Worm (Caenorhabditis elegans) whole organism, L1 larva: ENCODE results near the gene trr-1.

Source experiments
- C16A3.4 ChIP-seq: fragments of 150-350 bp; optimal IDR thresholded peaks from 2 replicates; lab custom pipeline; 2014; ENCODE audit warnings: missing biosample characterization, missing genetic modification characterization
- C34B4.2 ChIP-seq: sonication (generic microtip); optimal IDR thresholded peaks from 2 replicates; lab custom pipeline; 2017; ENCODE audit warnings: mild to moderate bottlenecking, missing genetic modification characterization, missing compliant biosample characterization
- F16B12.6 ChIP-seq: fragments of 150-350 bp; optimal IDR thresholded peaks from 2 replicates; lab custom pipeline; 2014; ENCODE audit warnings: missing biosample characterization, missing genetic modification characterization
- aha-1 ChIP-seq: fragments of 150-350 bp; optimal IDR thresholded peaks from 2 replicates; lab custom pipeline; 2014; ENCODE audit warnings: missing biosample characterization, missing genetic modification characterization
- alr-1 ChIP-seq: fragments of 200-800 bp; sonication (Bioruptor generic); optimal IDR thresholded peaks from 2 replicates; lab custom pipeline; 2018; ENCODE audit warnings: borderline replicate concordance, mild to moderate bottlenecking, missing genetic modification characterization, missing compliant biosample characterization
- aly-2 ChIP-seq: fragments of 150-350 bp; optimal IDR thresholded peaks from 2 replicates; lab custom pipeline; 2014; ENCODE audit warnings: missing biosample characterization, missing genetic modification characterization
- ama-1 ChIP-seq: fragments of 150-350 bp; optimal IDR thresholded peaks from 2 replicates; lab custom pipeline; 2014
- blmp-1 ChIP-seq: fragments of 150-350 bp; optimal IDR thresholded peaks from 2 replicates; lab custom pipeline; 2014; ENCODE audit warnings: missing biosample characterization, missing genetic modification characterization
- ceh-82 ChIP-seq, 3 experiments: fragments of 150-350 bp in 1 of 3; sonication (generic microtip) in 2 of 3; optimal IDR thresholded peaks; 2 replicates each; lab custom pipeline; 2014 to 2017; ENCODE audit warnings: missing biosample characterization in 3 of 3, missing genetic modification characterization in 3 of 3
- ceh-88 ChIP-seq: fragments of 200-800 bp; sonication (Bioruptor generic); IDR thresholded peaks from 2 replicates; pipeline ENCODE4 v1.3.6; 2022; ENCODE audit warnings: missing genetic modification characterization, missing compliant biosample characterization
- ceh-90 ChIP-seq: sonication (generic microtip); optimal IDR thresholded peaks from 2 replicates; lab custom pipeline; 2016; ENCODE audit warnings: missing genetic modification characterization, missing compliant biosample characterization
- ces-1 ChIP-seq: fragments of 150-350 bp; optimal IDR thresholded peaks from 2 replicates; lab custom pipeline; 2014; ENCODE audit warnings: missing biosample characterization, missing genetic modification reagents, missing genetic modification characterization
- dsc-1 ChIP-seq: sonication (generic microtip); optimal IDR thresholded peaks from 2 replicates; lab custom pipeline; 2016; ENCODE audit warnings: mild to moderate bottlenecking, missing genetic modification characterization, missing compliant biosample characterization
- efl-1 ChIP-seq, 4 experiments: fragments of 150-350 bp; optimal IDR thresholded peaks in 3 of 4; peaks in 1 of 4; 1 replicate in 1 of 4; 2 replicates in 3 of 4; lab custom pipeline; 2014; ENCODE audit warnings: missing biosample characterization in 2 of 4, missing genetic modification characterization in 2 of 4, missing genetic modification reagents in 2 of 4
- egl-27 ChIP-seq, 2 experiments: fragments of 150-350 bp in 1 of 2; sonication (generic microtip); optimal IDR thresholded peaks; 3 replicates each; lab custom pipeline; 2017 to 2018; ENCODE audit warnings: missing biosample characterization in 2 of 2, missing genetic modification characterization in 2 of 2, missing genetic modification reagents in 2 of 2
- elt-3 ChIP-seq, 6 experiments: fragments of 150-350 bp in 1 of 6; sonication (generic microtip); optimal IDR thresholded peaks; 2 replicates each; lab custom pipeline; 2017 to 2018; ENCODE audit warnings: missing biosample characterization in 6 of 6, missing genetic modification characterization in 6 of 6, inconsistent platforms in 1 of 6
- ets-5 ChIP-seq: fragments of 200-800 bp; sonication (Bioruptor generic); IDR thresholded peaks from 2 replicates; pipeline ENCODE4 v1.3.6; 2022; ENCODE audit warnings: missing genetic modification characterization, missing compliant biosample characterization
- fkh-10 ChIP-seq: sonication (generic microtip); optimal IDR thresholded peaks from 2 replicates; lab custom pipeline; 2017; ENCODE audit warnings: missing biosample characterization, missing genetic modification reagents, missing genetic modification characterization
- fkh-4 ChIP-seq: sonication (generic microtip); optimal IDR thresholded peaks from 2 replicates; lab custom pipeline; 2016; ENCODE audit warnings: missing compliant biosample characterization, missing genetic modification characterization, borderline replicate concordance
- fkh-8 ChIP-seq: sonication (generic microtip); optimal IDR thresholded peaks from 2 replicates; lab custom pipeline; 2016; ENCODE audit warnings: mild to moderate bottlenecking, missing genetic modification characterization, missing compliant biosample characterization
- fos-1 ChIP-seq: fragments of 150-350 bp; optimal IDR thresholded peaks from 2 replicates; lab custom pipeline; 2014; ENCODE audit warnings: missing biosample characterization, missing genetic modification characterization
- hlh-4 ChIP-seq: sonication (generic microtip); optimal IDR thresholded peaks from 2 replicates; lab custom pipeline; 2016; ENCODE audit warnings: mild to moderate bottlenecking, missing genetic modification characterization, missing compliant biosample characterization
- hpl-2 ChIP-seq: fragments of 150-350 bp; optimal IDR thresholded peaks from 2 replicates; lab custom pipeline; 2014; ENCODE audit warnings: missing biosample characterization, missing genetic modification reagents, missing genetic modification characterization
- irx-1 ChIP-seq: sonication (generic microtip); optimal IDR thresholded peaks from 2 replicates; lab custom pipeline; 2016; ENCODE audit warnings: missing genetic modification characterization, missing compliant biosample characterization
- isw-1 ChIP-seq: fragments of 200-800 bp; sonication (Bioruptor generic); IDR thresholded peaks from 2 replicates; pipeline ENCODE4 v1.3.6; 2022; ENCODE audit warnings: missing genetic modification characterization, missing compliant biosample characterization
- jun-1 ChIP-seq: fragments of 150-350 bp; optimal IDR thresholded peaks from 2 replicates; lab custom pipeline; 2014; ENCODE audit warnings: missing biosample characterization, missing genetic modification reagents, missing genetic modification characterization
- lin-13 ChIP-seq: fragments of 150-350 bp; optimal IDR thresholded peaks from 2 replicates; lab custom pipeline; 2014; ENCODE audit warnings: missing biosample characterization, missing genetic modification reagents, missing genetic modification characterization
- lin-15B ChIP-seq: fragments of 150-350 bp; sonication (generic microtip); optimal IDR thresholded peaks from 3 replicates; lab custom pipeline; 2014; ENCODE audit warnings: missing biosample characterization, missing genetic modification characterization
- lin-35 ChIP-seq, 2 experiments: fragments of 150-350 bp; optimal IDR thresholded peaks; 2 replicates each; lab custom pipeline; 2014; ENCODE audit warnings: missing biosample characterization in 2 of 2, missing genetic modification characterization in 2 of 2, missing genetic modification reagents in 2 of 2
- lin-39 ChIP-seq: fragments of 150-350 bp; optimal IDR thresholded peaks from 2 replicates; lab custom pipeline; 2014; ENCODE audit warnings: missing biosample characterization, missing genetic modification reagents, missing genetic modification characterization
- lir-3 ChIP-seq: sonication (generic microtip); optimal IDR thresholded peaks from 2 replicates; lab custom pipeline; 2016; ENCODE audit warnings: mild to moderate bottlenecking, missing genetic modification characterization, moderate library complexity, missing compliant biosample characterization; ENCODE audit not compliant: poor library complexity
- lsy-2 ChIP-seq, 2 experiments: fragments of 150-350 bp; optimal IDR thresholded peaks; 2 replicates each; lab custom pipeline; 2014; ENCODE audit warnings: missing biosample characterization in 2 of 2, missing genetic modification characterization in 2 of 2
- mab-9 ChIP-seq: fragments of 200-800 bp; sonication (Bioruptor generic); IDR thresholded peaks from 2 replicates; pipeline ENCODE4 v1.3.6; 2022; ENCODE audit warnings: missing genetic modification reagents, missing genetic modification characterization, missing compliant biosample characterization
- mdl-1 ChIP-seq, 2 experiments: fragments of 150-350 bp; optimal IDR thresholded peaks; 2 replicates each; lab custom pipeline; 2014 to 2017; ENCODE audit warnings: missing biosample characterization in 2 of 2, missing genetic modification characterization in 2 of 2, inconsistent platforms in 1 of 2
- nhr-19 ChIP-seq: fragments of 200-800 bp; sonication (Bioruptor generic); conservative IDR thresholded peaks from 2 replicates; pipeline ENCODE4 v1.3.6; 2022; ENCODE audit warnings: missing genetic modification characterization, missing compliant biosample characterization
- nhr-20 ChIP-seq: sonication (generic microtip); optimal IDR thresholded peaks from 2 replicates; lab custom pipeline; 2016; ENCODE audit warnings: mild to moderate bottlenecking, missing genetic modification characterization, missing compliant biosample characterization
- nhr-237 ChIP-seq: fragments of 150-350 bp; optimal IDR thresholded peaks from 2 replicates; lab custom pipeline; 2014; ENCODE audit warnings: missing biosample characterization, missing genetic modification characterization
- nhr-84 ChIP-seq: sonication (generic microtip); optimal IDR thresholded peaks from 2 replicates; lab custom pipeline; 2017; ENCODE audit warnings: missing biosample characterization, missing genetic modification characterization
- nhr-85 ChIP-seq: sonication (generic microtip); peaks from one replicate; lab custom pipeline; 2016; ENCODE audit warnings: missing genetic modification characterization, inconsistent platforms, missing compliant biosample characterization
- pag-3 ChIP-seq: sonication (generic microtip); optimal IDR thresholded peaks from 2 replicates; lab custom pipeline; 2017; ENCODE audit warnings: missing genetic modification characterization, mild to moderate bottlenecking, missing compliant biosample characterization, antibody characterized with exemption, borderline replicate concordance; ENCODE audit not compliant: insufficient read depth
- pax-3 ChIP-seq: fragments of 200-800 bp; sonication (Bioruptor generic); optimal IDR thresholded peaks from 2 replicates; lab custom pipeline; 2018; ENCODE audit warnings: mild to moderate bottlenecking, missing genetic modification characterization, moderate library complexity, missing compliant biosample characterization
- pqm-1 ChIP-seq: sonication (generic microtip); optimal IDR thresholded peaks from 3 replicates; lab custom pipeline; 2017; ENCODE audit warnings: missing biosample characterization, missing genetic modification characterization
- snu-23 ChIP-seq: sonication (generic microtip); optimal IDR thresholded peaks from 2 replicates; lab custom pipeline; 2016; ENCODE audit warnings: missing genetic modification characterization, missing compliant biosample characterization
- sup-37 ChIP-seq: fragments of 200-800 bp; sonication (Bioruptor generic); optimal IDR thresholded peaks from 2 replicates; lab custom pipeline; 2018; ENCODE audit warnings: mild to moderate bottlenecking, missing genetic modification characterization, missing compliant biosample characterization
- swsn-7 ChIP-seq: sonication (generic microtip); optimal IDR thresholded peaks from 2 replicates; lab custom pipeline; 2016; ENCODE audit warnings: missing genetic modification characterization, missing compliant biosample characterization
- tbx-2 ChIP-seq: sonication (generic microtip); optimal IDR thresholded peaks from 2 replicates; lab custom pipeline; 2016; ENCODE audit warnings: missing genetic modification characterization, missing compliant biosample characterization
- tlp-1 ChIP-seq: fragments of 150-350 bp; optimal IDR thresholded peaks from 2 replicates; lab custom pipeline; 2014; ENCODE audit warnings: missing biosample characterization, missing genetic modification characterization
- unc-130 ChIP-seq: fragments of 150-350 bp; optimal IDR thresholded peaks from 2 replicates; lab custom pipeline; 2017; ENCODE audit warnings: missing biosample characterization, missing genetic modification characterization, inconsistent platforms
- unc-86 ChIP-seq: sonication (generic microtip); optimal IDR thresholded peaks from 2 replicates; lab custom pipeline; 2016; ENCODE audit warnings: missing genetic modification characterization, missing compliant biosample characterization
- unc-98 ChIP-seq: fragments of 200-800 bp; sonication (Bioruptor generic); IDR thresholded peaks from 2 replicates; pipeline ENCODE4 v1.3.6; 2022; ENCODE audit warnings: missing genetic modification characterization, missing compliant biosample characterization
- zag-1 ChIP-seq: fragments of 150-350 bp; optimal IDR thresholded peaks from 2 replicates; lab custom pipeline; 2014; ENCODE audit warnings: missing biosample characterization, missing genetic modification characterization
- zip-4 ChIP-seq: fragments of 200-800 bp; sonication (Bioruptor generic); optimal IDR thresholded peaks from 2 replicates; lab custom pipeline; 2018; ENCODE audit warnings: mild to moderate bottlenecking, missing genetic modification characterization, moderate library complexity, missing compliant biosample characterization
- ztf-11 ChIP-seq, 2 experiments: sonication (generic microtip); optimal IDR thresholded peaks; 2 replicates each; lab custom pipeline; 2016 to 2017; ENCODE audit warnings: missing genetic modification characterization in 2 of 2, missing biosample characterization in 1 of 2, missing compliant biosample characterization in 1 of 2
- ztf-4 ChIP-seq: fragments of 150-350 bp; optimal IDR thresholded peaks from 2 replicates; lab custom pipeline; 2014; ENCODE audit warnings: missing biosample characterization, missing genetic modification characterization

Gene trr-1

ce11 chrII:11694432-11694831, 18.7 kb upstream of the trr-1 start:
- no peak for TF ChIP-seq ztf-11 (tag; optimal IDR thresholded peaks at IDR 0.05; lab: Kevin White, UChicago)
- peak in 1 of 3 experiments; percentile 35 for TF ChIP-seq ceh-82 (tag; optimal IDR thresholded peaks at IDR 0.05; lab: Kevin White, UChicago)
- peak; percentile 27 for TF ChIP-seq lin-13 (GFP tag; lab: Kevin White, UChicago)
- TF ChIP-seq unc-98 = no peak
- no peak for TF ChIP-seq ceh-88 (GFP tag; lab: Robert Waterston, UW)
- peak; percentile 18 for TF ChIP-seq unc-130 (tag; lab: Kevin White, UChicago)
- TF ChIP-seq irx-1 = no peak
- no peak for TF ChIP-seq dsc-1 (tag; lab: Kevin White, UChicago)
- TF ChIP-seq snu-23 (GFP tag; lab: Kevin White, UChicago) = peak; percentile 53
- no peak for TF ChIP-seq zag-1
- TF ChIP-seq C16A3.4 (tag; lab: Kevin White, UChicago) = peak; percentile 53
- no peak for TF ChIP-seq pag-3 (tag; lab: Kevin White, UChicago)
- peak; percentile 2 for TF ChIP-seq swsn-7 (tag; lab: Kevin White, UChicago)
- no peak for TF ChIP-seq sup-37 (GFP tag; lab: Kevin White, UChicago)
- TF ChIP-seq lin-39 (tag; lab: Kevin White, UChicago) = no peak
- TF ChIP-seq zip-4 (GFP tag; lab: Kevin White, UChicago) = no peak
- TF ChIP-seq C34B4.2 (tag; lab: Kevin White, UChicago) = no peak
- TF ChIP-seq efl-1 (optimal IDR thresholded peaks at IDR 0.05; lab: Kevin White, UChicago) = peak; percentile 27 to 57
- TF ChIP-seq efl-1 (GFP tag; optimal IDR thresholded peaks at IDR 0.05 in 1 of 2; lab: Kevin White, UChicago) = peak; percentile 46 to 94
- TF ChIP-seq nhr-85 (tag; lab: Kevin White, UChicago) = no peak
- TF ChIP-seq nhr-19 = no peak
- peak; percentile 26 for TF ChIP-seq F16B12.6 (tag; lab: Kevin White, UChicago)
- no peak for TF ChIP-seq alr-1 (tag; lab: Kevin White, UChicago)
- peak; percentile 40 to 67 for TF ChIP-seq lsy-2 (tag; optimal IDR thresholded peaks at IDR 0.05; lab: Kevin White, UChicago)
- no peak for TF ChIP-seq ceh-90 (tag; lab: Kevin White, UChicago)
- TF ChIP-seq tbx-2 = no peak
- peak; percentile 43 to 78 for TF ChIP-seq lin-35 (GFP tag; optimal IDR thresholded peaks at IDR 0.05; lab: Kevin White, UChicago)
- no peak for TF ChIP-seq fkh-10 (GFP tag; lab: Kevin White, UChicago)
- no peak for TF ChIP-seq lir-3
- TF ChIP-seq pqm-1 = no peak
- TF ChIP-seq mdl-1 (tag; optimal IDR thresholded peaks at IDR 0.05; lab: Kevin White, UChicago) = no peak
- TF ChIP-seq ces-1 (GFP tag; lab: Kevin White, UChicago) = no peak
- TF ChIP-seq tlp-1 (tag; lab: Kevin White, UChicago) = no peak
- no peak for TF ChIP-seq aha-1 (tag; lab: Kevin White, UChicago)
- TF ChIP-seq fkh-8 (tag; lab: Kevin White, UChicago) = peak; percentile 56
- no peak for TF ChIP-seq pax-3 (tag; lab: Kevin White, UChicago)
- TF ChIP-seq isw-1 (GFP tag; lab: Robert Waterston, UW) = no peak
- no peak for TF ChIP-seq ama-1
- peak; percentile 58 for TF ChIP-seq blmp-1 (tag; lab: Kevin White, UChicago)
- TF ChIP-seq fos-1 (tag; lab: Kevin White, UChicago) = no peak
- peak; percentile 58 for TF ChIP-seq nhr-20 (tag; lab: Kevin White, UChicago)
- TF ChIP-seq aly-2 (tag; lab: Kevin White, UChicago) = no peak
- no peak for TF ChIP-seq ztf-4 (tag; lab: Kevin White, UChicago)
- no peak for TF ChIP-seq lin-15B (tag; lab: Kevin White, UChicago)
- TF ChIP-seq fkh-4 (tag; lab: Kevin White, UChicago) = no peak
- TF ChIP-seq mab-9 (GFP tag; lab: Robert Waterston, UW) = no peak
- no peak for TF ChIP-seq egl-27 (tag; optimal IDR thresholded peaks at IDR 0.05; lab: Kevin White, UChicago)
- TF ChIP-seq unc-86 (tag; lab: Kevin White, UChicago) = no peak
- TF ChIP-seq hpl-2 = no peak
- no peak for TF ChIP-seq nhr-237
- TF ChIP-seq nhr-84 (tag; lab: Kevin White, UChicago) = no peak
- peak in 1 of 6 experiments; percentile 22 for TF ChIP-seq elt-3 (tag; optimal IDR thresholded peaks at IDR 0.05; lab: Kevin White, UChicago)
- TF ChIP-seq ets-5 (GFP tag; lab: Robert Waterston, UW) = no peak
- TF ChIP-seq jun-1 (tag; lab: Kevin White, UChicago) = no peak
- TF ChIP-seq hlh-4 (tag; lab: Kevin White, UChicago) = no peak
